Worm (Caenorhabditis elegans): ENCODE data around the gene C03B1.14.

The C03B1.14 gene

DNA sequence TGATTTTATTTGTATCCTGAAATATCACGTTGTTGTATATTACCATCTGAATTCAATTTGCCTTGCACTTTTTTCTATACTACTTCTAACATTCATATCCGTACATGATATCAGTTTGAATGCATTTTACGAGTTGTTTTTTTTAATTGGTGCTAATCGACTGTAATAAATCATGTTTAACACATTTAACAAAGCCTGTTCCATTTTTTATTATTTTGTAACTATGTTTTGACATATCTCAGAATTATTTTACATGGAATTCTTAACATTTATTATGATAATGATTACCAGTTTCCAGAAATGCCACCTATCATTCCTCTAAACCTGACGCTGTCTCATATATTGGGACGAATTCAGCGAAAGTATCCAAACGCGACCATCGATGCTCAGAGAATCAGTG is 5.2 kb upstream of the C03B1.14 start, which contains the start of gene C03B1.3:
TSS of gene C03B1.3 (plus strand) at position 301 of the 400 bp plus-strand sequence.
- TF ChIP-seq dsc-1 (tag; optimal IDR thresholded peaks at IDR 0.05) (no peak), fos-1 (tag; optimal IDR thresholded peaks at IDR 0.05) (no peak), mep-1 (tag; optimal IDR thresholded peaks at IDR 0.05) (no peak), tlp-1 (tag; optimal IDR thresholded peaks at IDR 0.05) (no peak), aly-2 (tag; optimal IDR thresholded peaks at IDR 0.05) (no peak), nhr-71 (tag; optimal IDR thresholded peaks at IDR 0.05) (no peak), zip-4 (GFP tag; optimal IDR thresholded peaks at IDR 0.05) (no peak), nhr-28 (tag; optimal IDR thresholded peaks at IDR 0.05) (no peak), elt-2 (tag; optimal IDR thresholded peaks at IDR 0.05) (no peak), nhr-76 (tag; optimal IDR thresholded peaks at IDR 0.05) (no peak), sup-37 (GFP tag; optimal IDR thresholded peaks at IDR 0.05) (no peak), hlh-17 (GFP tag; optimal IDR thresholded peaks at IDR 0.05; ENCODE audit: borderline replicate concordance) (no peak), ceh-63 (GFP tag; optimal IDR thresholded peaks at IDR 0.05) (no peak), lsy-2 (tag; optimal IDR thresholded peaks at IDR 0.05) (no peak), blmp-1 (tag; optimal IDR thresholded peaks at IDR 0.05) (no peak), unc-86 (tag; optimal IDR thresholded peaks at IDR 0.05) (no peak), ceh-8 (GFP tag; optimal IDR thresholded peaks at IDR 0.05) (no peak), sox-4 (tag; optimal IDR thresholded peaks at IDR 0.05) (no peak)

DNA sequence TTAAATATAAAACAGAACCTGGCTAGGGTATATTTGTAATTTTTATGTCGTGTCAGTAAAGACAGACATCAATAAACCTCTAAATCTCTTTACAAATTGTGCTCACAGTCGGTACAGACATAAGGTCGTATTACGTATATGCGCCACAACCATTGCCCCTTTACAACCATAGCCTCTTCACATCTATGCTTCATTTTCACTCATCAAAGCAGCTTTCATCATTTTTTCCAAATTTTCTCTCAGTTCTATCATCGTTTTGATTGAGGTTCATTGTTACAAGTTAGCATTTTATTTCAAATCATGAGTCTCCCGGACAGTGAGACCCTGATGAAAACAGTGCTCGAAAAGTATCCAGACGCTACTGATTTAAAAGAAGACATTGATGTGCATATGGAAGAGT is 3.6 kb upstream of the C03B1.14 start, which contains the start of gene C03B1.4:
TSS of gene C03B1.4 (plus strand) at position 301 of the 400 bp plus-strand sequence.
- no peak for TF ChIP-seq efl-1 (optimal IDR thresholded peaks at IDR 0.05)
- peak in 1 of 2 experiments; percentile 29 for TF ChIP-seq efl-1 (GFP tag; optimal IDR thresholded peaks at IDR 0.05 in 1 of 2)
- TF ChIP-seq irx-1 (tag; optimal IDR thresholded peaks at IDR 0.05) = no peak
- TF ChIP-seq swsn-7 (tag; optimal IDR thresholded peaks at IDR 0.05) = no peak
- TF ChIP-seq rnt-1 (tag; optimal IDR thresholded peaks at IDR 0.05) = no peak
- no peak for TF ChIP-seq xbp-1 (tag; optimal IDR thresholded peaks at IDR 0.05)

DNA sequence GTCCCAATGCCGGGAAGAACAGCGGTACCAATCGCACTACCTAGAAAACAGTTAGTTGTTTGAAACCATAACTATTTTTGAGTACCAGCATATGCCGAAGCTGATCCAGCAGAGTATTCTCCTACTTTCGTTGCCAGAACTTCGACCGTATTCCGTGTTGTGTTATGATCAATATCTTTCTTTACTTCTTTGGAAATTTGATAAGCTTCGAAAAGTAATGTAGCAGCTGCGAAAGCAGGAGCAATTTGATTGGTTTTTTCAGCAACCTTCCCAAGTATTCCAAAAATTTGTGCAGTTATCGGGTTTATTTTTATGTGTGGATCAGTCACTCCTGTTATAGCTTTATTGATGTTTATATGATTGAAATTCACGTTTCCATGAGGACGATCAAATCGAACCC is 481 bp downstream of the C03B1.14 start:
- TF ChIP-seq egl-27 (tag; optimal IDR thresholded peaks at IDR 0.05) (no peak), ces-1 (GFP tag; optimal IDR thresholded peaks at IDR 0.05) (no peak), lin-13 (GFP tag; optimal IDR thresholded peaks at IDR 0.05) (no peak), elt-2 (tag; optimal IDR thresholded peaks at IDR 0.05) (no peak), aly-2 (tag; optimal IDR thresholded peaks at IDR 0.05) (no peak), nhr-71 (tag; optimal IDR thresholded peaks at IDR 0.05) (no peak), nhr-237 (tag; optimal IDR thresholded peaks at IDR 0.05) (no peak), efl-3 (GFP tag; optimal IDR thresholded peaks at IDR 0.05) (no peak), ets-5 (GFP tag; IDR thresholded peaks at IDR 0.05) (no peak), tbx-2 (tag; optimal IDR thresholded peaks at IDR 0.05) (no peak), fkh-4 (tag; optimal IDR thresholded peaks at IDR 0.05; ENCODE audit: borderline replicate concordance) (no peak), C04F5.9 (tag; optimal IDR thresholded peaks at IDR 0.05) (no peak), mep-1 (tag; optimal IDR thresholded peaks at IDR 0.05) (no peak), C16A3.4 (tag; optimal IDR thresholded peaks at IDR 0.05) (no peak)

DNA sequence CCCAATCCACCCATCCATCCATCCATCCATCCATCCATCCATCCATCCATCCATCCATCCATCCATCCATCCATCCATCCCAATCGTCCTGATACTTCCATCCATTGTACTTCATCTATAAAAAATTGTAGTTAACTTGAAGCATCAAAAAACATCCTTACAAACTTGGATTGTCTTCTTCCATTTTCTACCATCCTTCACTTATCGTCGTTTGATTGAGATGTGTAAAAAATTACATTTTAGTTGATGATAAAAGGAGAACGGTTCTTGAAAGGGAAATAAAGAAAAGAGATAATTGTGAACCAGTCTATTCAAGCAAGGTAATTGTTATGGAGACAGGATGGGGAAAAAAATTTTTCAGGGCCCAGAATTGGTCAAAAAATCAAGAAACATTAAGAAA is 2.8 kb downstream of the C03B1.14 start, which contains the start of gene C03B1.10:
TSS of gene C03B1.10 (minus strand) at position 101 of the 400 bp plus-strand sequence.
- TF ChIP-seq nhr-11 (tag; optimal IDR thresholded peaks at IDR 0.05) (no peak), swsn-7 (tag; optimal IDR thresholded peaks at IDR 0.05) (no peak), irx-1 (tag; optimal IDR thresholded peaks at IDR 0.05) (no peak), hpl-2 (GFP tag; optimal IDR thresholded peaks at IDR 0.05) (no peak), snu-23 (GFP tag; optimal IDR thresholded peaks at IDR 0.05) (no peak), egl-13 (tag; optimal IDR thresholded peaks at IDR 0.05) (no peak), ama-1 (optimal IDR thresholded peaks at IDR 0.05) (no peak), ceh-8 (GFP tag; optimal IDR thresholded peaks at IDR 0.05) (no peak), xbp-1 (tag; optimal IDR thresholded peaks at IDR 0.05) (no peak), hlh-17 (GFP tag; optimal IDR thresholded peaks at IDR 0.05; ENCODE audit: borderline replicate concordance) (no peak), ces-1 (GFP tag; optimal IDR thresholded peaks at IDR 0.05) (no peak), fos-1 (tag; optimal IDR thresholded peaks at IDR 0.05) (no peak)

All from whole organism, L1 larva.